Worm (Caenorhabditis elegans): ENCODE results near the gene pab-2.

- TF ChIP-seq unc-62 (GFP tag; optimal IDR thresholded peaks at IDR 0.05 in 1 of 2) (peak in 1 of 2 experiments; percentile 90), unc-62 (tag; optimal IDR thresholded peaks at IDR 0.05) (no peak), fos-1 (tag; optimal IDR thresholded peaks at IDR 0.05) (no peak), nhr-76 (tag; optimal IDR thresholded peaks at IDR 0.05) (no peak), cey-2 (tag; optimal IDR thresholded peaks at IDR 0.05; ENCODE audit: borderline replicate concordance, insufficient read depth) (peak; percentile 16)
Measured at ce11 chrX:13527347-13528092, at the start of gene pab-2.
